Fruit fly (Drosophila melanogaster) whole organism, embryonic: ENCODE measurements around the gene CG14507.

Experiments
- CG10321 ChIP-seq: fragments of 200-800 bp; sonication (Bioruptor generic); IDR thresholded peaks from 2 replicates; pipeline ENCODE4 v1.3.6; 2022; ENCODE audit warnings: missing biosample characterization, missing genetic modification characterization
- CG17361 ChIP-seq: fragments of 200-800 bp; sonication (Bioruptor generic); IDR thresholded peaks from 3 replicates; pipeline ENCODE4 v1.3.6; 2022; ENCODE audit warnings: missing biosample characterization, missing genetic modification characterization
- CG17912 ChIP-seq: fragments of 200-800 bp; sonication (Bioruptor generic); optimal IDR thresholded peaks from 2 replicates; lab custom pipeline; 2018; ENCODE audit warnings: missing biosample characterization, mild to moderate bottlenecking, missing genetic modification characterization
- CG2202 ChIP-seq: fragments of 200-800 bp; sonication (Bioruptor generic); optimal IDR thresholded peaks from 2 replicates; lab custom pipeline; 2018; ENCODE audit warnings: missing biosample characterization, mild to moderate bottlenecking, missing genetic modification characterization
- CG2712 ChIP-seq: fragments of 200-800 bp; optimal IDR thresholded peaks from 3 replicates; lab custom pipeline; 2019; ENCODE audit warnings: missing biosample characterization, mild to moderate bottlenecking, missing genetic modification characterization, moderate library complexity
- kni ChIP-seq: fragments of 200-800 bp; sonication (Bioruptor generic); optimal IDR thresholded peaks from 3 replicates; lab custom pipeline; 2017; ENCODE audit warnings: mild to moderate bottlenecking, missing biosample characterization, missing genetic modification reagents, missing genetic modification characterization
- ranshi ChIP-seq: fragments of 200-800 bp; sonication (Bioruptor generic); IDR thresholded peaks from 2 replicates; pipeline ENCODE4 v1.3.6; 2022; ENCODE audit warnings: missing biosample characterization, missing genetic modification characterization
- repo ChIP-seq: fragments of 200-800 bp; sonication (Bioruptor generic); optimal IDR thresholded peaks from 2 replicates; lab custom pipeline; 2016; ENCODE audit warnings: missing biosample characterization, missing genetic modification characterization

- TF ChIP-seq ranshi (GFP tag; lab: Robert Waterston, UW) (no peak), CG17912 (GFP tag; lab: Kevin White, UChicago) (no peak), repo (GFP tag; lab: Kevin White, UChicago) (no peak), CG2202 (tag; lab: Kevin White, UChicago) (no peak), CG2712 (tag; lab: Kevin White, UChicago) (peak; percentile 51), kni (GFP tag; lab: Kevin White, UChicago) (no peak), CG10321 (GFP tag; lab: Robert Waterston, UW) (no peak), CG17361 (GFP tag; lab: Robert Waterston, UW) (0 out of 3 replicates have a peak, but pooled peaks have one; percentile 28)
Measured at dm6 chr3R:29251418-29251817, 23.9 kb upstream of the CG14507 start.
